Worm (Caenorhabditis elegans) whole organism, L2 larva: ENCODE data around the gene amt-4.
A peak's percentile ranks its signal among the peaks of the same experiment; 100 is the strongest.

ENCODE experiments used
- C34F6.9 ChIP-seq: fragments of 150-350 bp; optimal IDR thresholded peaks from 2 replicates; lab custom pipeline; 2014; ENCODE audit warnings: missing biosample characterization, missing genetic modification characterization
- F13H6.1 ChIP-seq: sonication (generic microtip); optimal IDR thresholded peaks from 2 replicates; lab custom pipeline; 2016; ENCODE audit warnings: missing genetic modification characterization, missing compliant biosample characterization
- R02D3.7 ChIP-seq: fragments of 150-350 bp; optimal IDR thresholded peaks from 2 replicates; lab custom pipeline; 2014; ENCODE audit warnings: missing biosample characterization, missing genetic modification characterization
- Y55F3AM.14 ChIP-seq: fragments of 200-800 bp; sonication (Bioruptor generic); optimal IDR thresholded peaks from 2 replicates; lab custom pipeline; 2018; ENCODE audit warnings: mild to moderate bottlenecking, missing genetic modification characterization, missing compliant biosample characterization
- ZK546.5 ChIP-seq: sonication (generic microtip); optimal IDR thresholded peaks from 2 replicates; lab custom pipeline; 2017; ENCODE audit warnings: missing biosample characterization, missing genetic modification characterization
- alr-1 ChIP-seq: fragments of 150-350 bp; optimal IDR thresholded peaks from 2 replicates; lab custom pipeline; 2014; ENCODE audit warnings: missing biosample characterization, missing genetic modification characterization
- aly-2 ChIP-seq: fragments of 150-350 bp; optimal IDR thresholded peaks from 2 replicates; lab custom pipeline; 2014; ENCODE audit warnings: missing biosample characterization, missing genetic modification characterization
- ama-1 ChIP-seq: fragments of 150-350 bp; optimal IDR thresholded peaks from 2 replicates; lab custom pipeline; 2018; ENCODE audit warnings: inconsistent platforms
- blmp-1 ChIP-seq: sonication (generic microtip); optimal IDR thresholded peaks from 2 replicates; lab custom pipeline; 2017; ENCODE audit warnings: missing genetic modification characterization, mild to moderate bottlenecking, missing compliant biosample characterization, antibody characterized with exemption, moderate library complexity; ENCODE audit not compliant: insufficient read depth
- ceh-16 ChIP-seq: fragments of 150-350 bp; optimal IDR thresholded peaks from 2 replicates; lab custom pipeline; 2014; ENCODE audit warnings: missing biosample characterization, missing genetic modification characterization
- ceh-82 ChIP-seq: fragments of 150-350 bp; optimal IDR thresholded peaks from 2 replicates; lab custom pipeline; 2014; ENCODE audit warnings: missing biosample characterization, missing genetic modification characterization
- crh-2 ChIP-seq: sonication (generic microtip); optimal IDR thresholded peaks from 2 replicates; lab custom pipeline; 2017; ENCODE audit warnings: missing biosample characterization, missing genetic modification characterization
- dmd-4 ChIP-seq: sonication (generic microtip); optimal IDR thresholded peaks from 2 replicates; lab custom pipeline; 2017; ENCODE audit warnings: missing biosample characterization, missing genetic modification characterization
- egl-27 ChIP-seq: sonication (generic microtip); optimal IDR thresholded peaks from 3 replicates; lab custom pipeline; 2017; ENCODE audit warnings: missing biosample characterization, missing genetic modification reagents, missing genetic modification characterization
- elt-1 ChIP-seq: fragments of 150-350 bp; optimal IDR thresholded peaks from 2 replicates; lab custom pipeline; 2014; ENCODE audit warnings: missing biosample characterization, missing genetic modification characterization
- elt-3 ChIP-seq: sonication (generic microtip); optimal IDR thresholded peaks from 2 replicates; lab custom pipeline; 2017; ENCODE audit warnings: missing biosample characterization, missing genetic modification characterization
- fos-1 ChIP-seq: fragments of 150-350 bp; optimal IDR thresholded peaks from 2 replicates; lab custom pipeline; 2014; ENCODE audit warnings: missing biosample characterization, missing genetic modification characterization
- lin-11 ChIP-seq: fragments of 150-350 bp; sonication (generic microtip); optimal IDR thresholded peaks from 2 replicates; lab custom pipeline; 2014; ENCODE audit warnings: missing biosample characterization, missing genetic modification characterization, inconsistent platforms, mixed read lengths
- lin-13 ChIP-seq: fragments of 150-350 bp; optimal IDR thresholded peaks from 2 replicates; lab custom pipeline; 2014; ENCODE audit warnings: missing biosample characterization, missing genetic modification reagents, missing genetic modification characterization
- lin-39 ChIP-seq: fragments of 150-350 bp; optimal IDR thresholded peaks from 2 replicates; lab custom pipeline; 2014; ENCODE audit warnings: missing biosample characterization, missing genetic modification reagents, missing genetic modification characterization
- lsy-2 ChIP-seq, 2 experiments: fragments of 150-350 bp in 1 of 2; sonication (generic microtip) in 1 of 2; optimal IDR thresholded peaks; 2 replicates each; lab custom pipeline; 2014 to 2017; ENCODE audit warnings: missing biosample characterization in 2 of 2, missing genetic modification characterization in 2 of 2
- mab-5 ChIP-seq: fragments of 150-350 bp; optimal IDR thresholded peaks from 2 replicates; lab custom pipeline; 2014; ENCODE audit warnings: missing biosample characterization, missing genetic modification characterization
- mbf-1 ChIP-seq: sonication (generic microtip); optimal IDR thresholded peaks from 2 replicates; lab custom pipeline; 2017; ENCODE audit warnings: missing biosample characterization, missing genetic modification characterization
- mdl-1 ChIP-seq, 2 experiments: fragments of 150-350 bp in 1 of 2; sonication (generic microtip) in 1 of 2; optimal IDR thresholded peaks; 2 replicates each; lab custom pipeline; 2017; ENCODE audit warnings: missing biosample characterization in 2 of 2, missing genetic modification characterization in 2 of 2
- nhr-10 ChIP-seq: sonication (generic microtip); optimal IDR thresholded peaks from 2 replicates; lab custom pipeline; 2017; ENCODE audit warnings: missing biosample characterization, missing genetic modification characterization
- nhr-12 ChIP-seq: fragments of 150-350 bp; optimal IDR thresholded peaks from 2 replicates; lab custom pipeline; 2014; ENCODE audit warnings: missing biosample characterization, missing genetic modification characterization
- nhr-129 ChIP-seq: fragments of 150-350 bp; optimal IDR thresholded peaks from 2 replicates; lab custom pipeline; 2014; ENCODE audit warnings: missing biosample characterization, missing genetic modification characterization
- nhr-21 ChIP-seq: fragments of 150-350 bp; optimal IDR thresholded peaks from 2 replicates; lab custom pipeline; 2014; ENCODE audit warnings: missing biosample characterization, missing genetic modification characterization
- nhr-237 ChIP-seq: fragments of 150-350 bp; optimal IDR thresholded peaks from 2 replicates; lab custom pipeline; 2014; ENCODE audit warnings: missing biosample characterization, missing genetic modification characterization
- nhr-25 ChIP-seq: fragments of 150-350 bp; sonication (generic microtip); optimal IDR thresholded peaks from 3 replicates; lab custom pipeline; 2014; ENCODE audit warnings: missing biosample characterization, missing genetic modification characterization
- nhr-77 ChIP-seq: fragments of 150-350 bp; optimal IDR thresholded peaks from 2 replicates; lab custom pipeline; 2014; ENCODE audit warnings: missing biosample characterization, missing genetic modification characterization
- peb-1 ChIP-seq: fragments of 150-350 bp; optimal IDR thresholded peaks from 2 replicates; lab custom pipeline; 2014; ENCODE audit warnings: missing biosample characterization, missing genetic modification characterization
- skn-1 ChIP-seq: sonication (generic microtip); optimal IDR thresholded peaks from 2 replicates; lab custom pipeline; 2017; ENCODE audit warnings: missing biosample characterization, missing genetic modification characterization
- sma-3 ChIP-seq: sonication (generic microtip); optimal IDR thresholded peaks from 2 replicates; lab custom pipeline; 2016; ENCODE audit warnings: missing genetic modification reagents, missing genetic modification characterization, missing compliant biosample characterization
- sma-9 ChIP-seq, 2 experiments: fragments of 150-350 bp in 1 of 2; sonication (generic microtip) in 1 of 2; optimal IDR thresholded peaks; 2 replicates each; lab custom pipeline; 2014 to 2016; ENCODE audit warnings: missing genetic modification characterization in 2 of 2, mild to moderate bottlenecking in 1 of 2, missing biosample characterization in 1 of 2, missing compliant biosample characterization in 1 of 2, missing genetic modification reagents in 1 of 2, moderate library complexity in 1 of 2
- snpc-4 ChIP-seq: fragments of 150-350 bp; optimal IDR thresholded peaks from 2 replicates; lab custom pipeline; 2014; ENCODE audit warnings: missing biosample characterization, missing genetic modification characterization
- unc-39 ChIP-seq: fragments of 150-350 bp; optimal IDR thresholded peaks from 2 replicates; lab custom pipeline; 2014; ENCODE audit warnings: missing biosample characterization, missing genetic modification characterization
- unc-62 ChIP-seq: fragments of 150-350 bp; optimal IDR thresholded peaks from 2 replicates; lab custom pipeline; 2014; ENCODE audit warnings: missing biosample characterization, missing genetic modification reagents, missing genetic modification characterization
- zag-1 ChIP-seq: fragments of 150-350 bp; optimal IDR thresholded peaks from 2 replicates; lab custom pipeline; 2014; ENCODE audit warnings: missing biosample characterization, missing genetic modification characterization
- ztf-1 ChIP-seq: fragments of 200-800 bp; sonication (Bioruptor generic); conservative IDR thresholded peaks from 2 replicates; pipeline ENCODE4 v1.3.6; 2022; ENCODE audit warnings: missing genetic modification characterization, missing compliant biosample characterization
- ztf-11 ChIP-seq: sonication (generic microtip); optimal IDR thresholded peaks from 2 replicates; lab custom pipeline; 2017; ENCODE audit warnings: missing biosample characterization, missing genetic modification characterization
- ztf-4 ChIP-seq: fragments of 150-350 bp; optimal IDR thresholded peaks from 2 replicates; lab custom pipeline; 2014; ENCODE audit warnings: missing biosample characterization, missing genetic modification characterization

The amt-4 gene

ce11 chrX:4587934-4588333 lies 22.8 kb downstream of the amt-4 start (continued):
- TF ChIP-seq aly-2 (tag; lab: Kevin White, UChicago) (no peak), sma-9 (GFP tag; optimal IDR thresholded peaks at IDR 0.05; lab: Kevin White, UChicago) (peak; percentile 25), sma-9 (tag; optimal IDR thresholded peaks at IDR 0.05; lab: Kevin White, UChicago) (no peak), lsy-2 (tag; optimal IDR thresholded peaks at IDR 0.05; lab: Kevin White, UChicago) (peak in 1 of 2 experiments; percentile 60), ztf-11 (tag; lab: Kevin White, UChicago) (no peak), nhr-237 (tag; lab: Kevin White, UChicago) (no peak), ztf-1 (no peak), mdl-1 (tag; optimal IDR thresholded peaks at IDR 0.05; lab: Kevin White, UChicago) (no peak), zag-1 (peak; percentile 6), nhr-21 (tag; lab: Kevin White, UChicago) (peak; percentile 25), ztf-4 (tag; lab: Kevin White, UChicago) (no peak)

- TF ChIP-seq elt-1 (tag; lab: Kevin White, UChicago) = no peak
- TF ChIP-seq lin-11 = no peak
- no peak for TF ChIP-seq blmp-1
- TF ChIP-seq C34F6.9 (tag; lab: Kevin White, UChicago) = no peak
- no peak for TF ChIP-seq alr-1
- no peak for TF ChIP-seq elt-3 (tag; lab: Kevin White, UChicago)
- TF ChIP-seq unc-62 = no peak
- no peak for TF ChIP-seq ceh-82 (tag; lab: Kevin White, UChicago)
- TF ChIP-seq lsy-2 (tag; optimal IDR thresholded peaks at IDR 0.05; lab: Kevin White, UChicago) = no peak
- no peak for TF ChIP-seq nhr-10 (tag; lab: Kevin White, UChicago)
- TF ChIP-seq nhr-237 (tag; lab: Kevin White, UChicago) = no peak
- no peak for TF ChIP-seq dmd-4
- TF ChIP-seq lin-13 (GFP tag; lab: Kevin White, UChicago) = no peak
- TF ChIP-seq ceh-16 (tag; lab: Kevin White, UChicago) = no peak
Observed at ce11 chrX:4588462-4588861, 23.4 kb downstream of the amt-4 start, which contains the start of gene lnp-1. TSS of gene lnp-1 (plus strand) at chrX:4588762.

- no peak for TF ChIP-seq peb-1 (tag; lab: Kevin White, UChicago)
- no peak for TF ChIP-seq ztf-4 (tag; lab: Kevin White, UChicago)
- TF ChIP-seq ama-1 = no peak
- TF ChIP-seq mbf-1 (tag; lab: Kevin White, UChicago) = no peak
- no peak for TF ChIP-seq R02D3.7 (tag; lab: Kevin White, UChicago)
- TF ChIP-seq fos-1 (tag; lab: Kevin White, UChicago) = no peak
- no peak for TF ChIP-seq mab-5 (tag; lab: Kevin White, UChicago)
- TF ChIP-seq nhr-25 (tag; lab: Kevin White, UChicago) = no peak
- TF ChIP-seq nhr-21 (tag; lab: Kevin White, UChicago) = no peak
- TF ChIP-seq unc-39 (tag; lab: Kevin White, UChicago) = no peak
- no peak for TF ChIP-seq ztf-11 (tag; lab: Kevin White, UChicago)
- no peak for TF ChIP-seq sma-3 (GFP tag; lab: Kevin White, UChicago)
- TF ChIP-seq lin-39 (tag; lab: Kevin White, UChicago) = no peak
- no peak for TF ChIP-seq ZK546.5
- no peak for TF ChIP-seq nhr-237 (tag; lab: Kevin White, UChicago)
- TF ChIP-seq zag-1 = no peak
- no peak for TF ChIP-seq crh-2 (tag; lab: Kevin White, UChicago)
Observed at ce11 chrX:4592250-4592649, 27.1 kb downstream of the amt-4 start, which contains the start of gene flp-12. TSS of gene flp-12 (minus strand) at chrX:4592350.

- TF ChIP-seq nhr-129 (tag; lab: Kevin White, UChicago) (no peak), egl-27 (tag; lab: Kevin White, UChicago) (no peak), ztf-11 (tag; lab: Kevin White, UChicago) (no peak), crh-2 (tag; lab: Kevin White, UChicago) (no peak), nhr-77 (tag; lab: Kevin White, UChicago) (no peak), skn-1 (tag; lab: Kevin White, UChicago) (no peak), nhr-12 (tag; lab: Kevin White, UChicago) (no peak), unc-62 (no peak), R02D3.7 (tag; lab: Kevin White, UChicago) (no peak), F13H6.1 (no peak), nhr-237 (tag; lab: Kevin White, UChicago) (no peak), snpc-4 (tag; lab: Kevin White, UChicago) (no peak), Y55F3AM.14 (no peak), alr-1 (no peak), lsy-2 (tag; optimal IDR thresholded peaks at IDR 0.05; lab: Kevin White, UChicago) (no peak), mab-5 (tag; lab: Kevin White, UChicago) (no peak)
Observed at ce11 chrX:4597419-4597818, 32.3 kb downstream of the amt-4 start.
